Fruit fly (Drosophila melanogaster): ENCODE data around the gene Zdhhc8.

The Zdhhc8 gene

dm6 chrX:9330387-9330786 lies 25.6 kb downstream of the Zdhhc8 start, which contains the start of gene CG34450:
Gene CG34450, minus strand, starts transcription at chrX:9330487.
- TF ChIP-seq tai (GFP tag; optimal IDR thresholded peaks at IDR 0.05) = no peak
- TF ChIP-seq Jra (GFP tag; optimal IDR thresholded peaks at IDR 0.05) = no peak
- no peak for TF ChIP-seq pan (optimal IDR thresholded peaks at IDR 0.05)
- TF ChIP-seq lola (GFP tag; optimal IDR thresholded peaks at IDR 0.05) = no peak
- TF ChIP-seq brk (GFP tag; optimal IDR thresholded peaks at IDR 0.05) = no peak
- no peak for TF ChIP-seq Rel (GFP tag; optimal IDR thresholded peaks at IDR 0.05)
- no peak for TF ChIP-seq Rel (tag; optimal IDR thresholded peaks at IDR 0.05)
- TF ChIP-seq rgr (GFP tag; optimal IDR thresholded peaks at IDR 0.05) = no peak
- no peak for TF ChIP-seq Vsx2 (GFP tag; optimal IDR thresholded peaks at IDR 0.05; ENCODE audit: partially characterized antibody)

- TF ChIP-seq GATAd (GFP tag; optimal IDR thresholded peaks at IDR 0.05) (peak; percentile 88), h (GFP tag; optimal IDR thresholded peaks at IDR 0.05) (peak; percentile 19), Myc (optimal IDR thresholded peaks at IDR 0.05) (peak; percentile 48), sage (GFP tag; optimal IDR thresholded peaks at IDR 0.05) (no peak), brk (GFP tag; optimal IDR thresholded peaks at IDR 0.05) (no peak)
Measured at dm6 chrX:9319140-9319539, 36.9 kb downstream of the Zdhhc8 start, which contains the start of the genes c12.1 and c12.2. Gene c12.1, minus strand, starts transcription at chrX:9319223. Gene c12.2, plus strand, starts transcription at chrX:9319359.

dm6 chrX:9317100-9317499 lies 38.9 kb downstream of the Zdhhc8 start:
- TF ChIP-seq Rel (GFP tag; optimal IDR thresholded peaks at IDR 0.05) = no peak
- no peak for TF ChIP-seq Rel (tag; optimal IDR thresholded peaks at IDR 0.05)
- no peak for TF ChIP-seq woc (GFP tag; optimal IDR thresholded peaks at IDR 0.05)
- no peak for TF ChIP-seq Sp1 (GFP tag; optimal IDR thresholded peaks at IDR 0.05)
- TF ChIP-seq Dif (GFP tag; optimal IDR thresholded peaks at IDR 0.05; ENCODE audit: partially characterized antibody) = no peak
- TF ChIP-seq HLH106 (tag; optimal IDR thresholded peaks at IDR 0.05) = peak; percentile 30
- peak in 1 of 2 experiments; percentile 44 for TF ChIP-seq foxo (GFP tag; optimal IDR thresholded peaks at IDR 0.05)
- no peak for TF ChIP-seq pan (optimal IDR thresholded peaks at IDR 0.05)
- TF ChIP-seq CG9705 (GFP tag; optimal IDR thresholded peaks at IDR 0.05) = no peak
- no peak for TF ChIP-seq jim (GFP tag; optimal IDR thresholded peaks at IDR 0.05)
- no peak for TF ChIP-seq psq (GFP tag; optimal IDR thresholded peaks at IDR 0.05)
- peak; percentile 42 for TF ChIP-seq h (GFP tag; optimal IDR thresholded peaks at IDR 0.05)
- no peak for TF ChIP-seq tai (GFP tag; optimal IDR thresholded peaks at IDR 0.05)
- TF ChIP-seq br (GFP tag; optimal IDR thresholded peaks at IDR 0.05) = peak; percentile 17
- no peak for TF ChIP-seq dsf (GFP tag; optimal IDR thresholded peaks at IDR 0.05; ENCODE audit: borderline replicate concordance)
- TF ChIP-seq Hr83 (GFP tag; optimal IDR thresholded peaks at IDR 0.05; ENCODE audit: poor library complexity, severe bottlenecking) = no peak
- TF ChIP-seq Hnf4 (GFP tag; optimal IDR thresholded peaks at IDR 0.05) = no peak
- TF ChIP-seq Abd-B (GFP tag; optimal IDR thresholded peaks at IDR 0.05) = no peak
- TF ChIP-seq lola (GFP tag; optimal IDR thresholded peaks at IDR 0.05) = no peak
- no peak for TF ChIP-seq CrebA (GFP tag; optimal IDR thresholded peaks at IDR 0.05; ENCODE audit: borderline replicate concordance)
- TF ChIP-seq usp (GFP tag; optimal IDR thresholded peaks at IDR 0.05) = no peak
- TF ChIP-seq Myc (optimal IDR thresholded peaks at IDR 0.05) = no peak
- TF ChIP-seq Jra (GFP tag; optimal IDR thresholded peaks at IDR 0.05) = no peak
- no peak for TF ChIP-seq sv (GFP tag; optimal IDR thresholded peaks at IDR 0.05)
- TF ChIP-seq Vsx2 (GFP tag; optimal IDR thresholded peaks at IDR 0.05; ENCODE audit: partially characterized antibody) = no peak
- TF ChIP-seq sage (GFP tag; optimal IDR thresholded peaks at IDR 0.05) = no peak
- TF ChIP-seq N (GFP tag; optimal IDR thresholded peaks at IDR 0.05) = no peak
- TF ChIP-seq Hr78 (GFP tag; optimal IDR thresholded peaks at IDR 0.05) = no peak
- peak; percentile 30 for TF ChIP-seq rgr (GFP tag; optimal IDR thresholded peaks at IDR 0.05)
- no peak for TF ChIP-seq dl (GFP tag; optimal IDR thresholded peaks at IDR 0.05; ENCODE audit: insufficient read depth in 1 of 2, partially characterized antibody in 2 of 2)
- TF ChIP-seq brk (GFP tag; optimal IDR thresholded peaks at IDR 0.05) = no peak
- TF ChIP-seq OdsH (GFP tag; optimal IDR thresholded peaks at IDR 0.05) = no peak
- peak; percentile 13 for TF ChIP-seq fru (GFP tag; optimal IDR thresholded peaks at IDR 0.05)
- no peak for TF ChIP-seq dmrt93B (GFP tag; optimal IDR thresholded peaks at IDR 0.05)
- TF ChIP-seq Dfd (GFP tag; optimal IDR thresholded peaks at IDR 0.05) = no peak
- no peak for TF ChIP-seq CG32264 (GFP tag; optimal IDR thresholded peaks at IDR 0.05)
- peak; percentile 41 for TF ChIP-seq ey (GFP tag; optimal IDR thresholded peaks at IDR 0.05)
- no peak for TF ChIP-seq GATAd (GFP tag; optimal IDR thresholded peaks at IDR 0.05)
- no peak for TF ChIP-seq Mio (GFP tag; optimal IDR thresholded peaks at IDR 0.05)

All from whole organism, wandering third instar larva.